Fruit fly (Drosophila melanogaster): ENCODE measurements around the gene CG7950.

The CG7950 gene

DNA sequence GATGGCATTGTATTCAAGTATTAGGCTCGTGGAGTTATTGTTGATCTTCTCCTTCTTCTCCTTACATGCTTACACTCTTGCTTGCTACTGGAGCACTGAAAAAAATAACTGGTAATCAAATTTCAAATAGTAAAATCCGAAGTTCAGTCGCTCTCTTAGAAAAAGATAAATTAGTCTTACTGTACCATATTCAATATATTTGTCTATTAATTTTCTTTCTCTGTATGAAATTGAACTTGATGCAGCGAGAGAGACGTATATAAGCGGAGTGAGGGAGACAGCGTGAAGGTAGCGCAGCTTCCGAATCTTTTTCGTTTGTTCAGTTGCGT is 4.5 kb downstream of the CG7950 start (continued):
- TF ChIP-seq Aef1 (GFP tag; IDR thresholded peaks at IDR 0.05) (peak; percentile 92), Elba2 (GFP tag; optimal IDR thresholded peaks at IDR 0.05) (no peak), CG11695 (GFP tag; IDR thresholded peaks at IDR 0.05) (peak; percentile 86), CG3407 (GFP tag; optimal IDR thresholded peaks at IDR 0.05) (peak; percentile 82), pita (GFP tag; optimal IDR thresholded peaks at IDR 0.05) (no peak), Awh (GFP tag; IDR thresholded peaks at IDR 0.05) (peak; percentile 95), Lhr (GFP tag; optimal IDR thresholded peaks at IDR 0.05) (no peak), CG16815 (GFP tag; optimal IDR thresholded peaks at IDR 0.05) (peak; percentile 27), Hey (tag; optimal IDR thresholded peaks at IDR 0.05) (no peak), ssp (GFP tag; IDR thresholded peaks at IDR 0.05) (peak; percentile 78), NC2β (GFP tag; optimal IDR thresholded peaks at IDR 0.05) (peak; percentile 50), CG18764 (GFP tag; optimal IDR thresholded peaks at IDR 0.05) (peak; percentile 79), Ptx1 (GFP tag; IDR thresholded peaks at IDR 0.05) (peak; percentile 94), ttk (GFP tag; IDR thresholded peaks at IDR 0.05) (peak; percentile 94), gfzf (GFP tag; optimal IDR thresholded peaks at IDR 0.05) (no peak), CG15479 (GFP tag; optimal IDR thresholded peaks at IDR 0.05) (no peak), CG13287 (GFP tag; IDR thresholded peaks at IDR 0.05; ENCODE audit: partially characterized antibody) (no peak), CG4404 (GFP tag; IDR thresholded peaks at IDR 0.05) (peak; percentile 57), Hr51 (GFP tag; optimal IDR thresholded peaks at IDR 0.05) (peak; percentile 26 to 83), CG15601 (tag; optimal IDR thresholded peaks at IDR 0.05) (peak; percentile 54), Pdp1 (GFP tag; optimal IDR thresholded peaks at IDR 0.05) (peak; percentile 87 to 89), CG13296 (GFP tag; optimal IDR thresholded peaks at IDR 0.05) (peak; percentile 85), CG9932 (GFP tag; IDR thresholded peaks at IDR 0.05) (peak; percentile 68), CG5180 (GFP tag; optimal IDR thresholded peaks at IDR 0.05) (peak; percentile 81), nom (GFP tag; optimal IDR thresholded peaks at IDR 0.05) (peak; percentile 78), CG12744 (GFP tag; optimal IDR thresholded peaks at IDR 0.05) (peak; percentile 50), CG12219 (GFP tag; optimal IDR thresholded peaks at IDR 0.05) (peak; percentile 64), CG4707 (GFP tag; optimal IDR thresholded peaks at IDR 0.05) (peak; percentile 57), Ssrp (tag; optimal IDR thresholded peaks at IDR 0.05) (peak; percentile 72), CG1233 (GFP tag; optimal IDR thresholded peaks at IDR 0.05) (peak; percentile 83), Trl (optimal IDR thresholded peaks at IDR 0.05) (peak in 1 of 2 experiments; percentile 1), Trl (GFP tag; optimal IDR thresholded peaks at IDR 0.05) (peak; percentile 92), dmrt99B (tag; optimal IDR thresholded peaks at IDR 0.05) (peak; percentile 95), Dip3 (GFP tag; optimal IDR thresholded peaks at IDR 0.05) (peak; percentile 62), Gug (GFP tag; IDR thresholded peaks at IDR 0.05) (peak; percentile 83), hkb (optimal IDR thresholded peaks at IDR 0.05) (no peak), hkb (GFP tag; IDR thresholded peaks at IDR 0.05) (peak; percentile 96), CHES-1-like (GFP tag; optimal IDR thresholded peaks at IDR 0.05) (peak; percentile 43), pho (GFP tag; optimal IDR thresholded peaks at IDR 0.05) (peak; percentile 46), sob (GFP tag; IDR thresholded peaks at IDR 0.05) (peak; percentile 88), CG9797 (GFP tag; optimal IDR thresholded peaks at IDR 0.05) (no peak), NC2α (GFP tag; optimal IDR thresholded peaks at IDR 0.05) (peak; percentile 42), CG10654 (GFP tag; optimal IDR thresholded peaks at IDR 0.05) (peak; percentile 90), CG6254 (GFP tag; optimal IDR thresholded peaks at IDR 0.05) (peak; percentile 86), fd102C (GFP tag; optimal IDR thresholded peaks at IDR 0.05) (no peak), ATbp (GFP tag; optimal IDR thresholded peaks at IDR 0.05) (peak; percentile 88), Sin3A (optimal IDR thresholded peaks at IDR 0.05) (no peak), CG10274 (GFP tag; optimal IDR thresholded peaks at IDR 0.05) (peak; percentile 79), CG31441 (GFP tag; IDR thresholded peaks at IDR 0.05) (peak; percentile 82), cas (GFP tag; IDR thresholded peaks at IDR 0.05) (peak; percentile 52; the same call in 1 of the 2 replicates), CG12769 (tag; optimal IDR thresholded peaks at IDR 0.05) (peak; percentile 60), CrebB (tag; optimal IDR thresholded peaks at IDR 0.05) (no peak)
